Fruit fly (Drosophila melanogaster): ENCODE data around the gene Golgin104.

Golgin104 gene

DNA sequence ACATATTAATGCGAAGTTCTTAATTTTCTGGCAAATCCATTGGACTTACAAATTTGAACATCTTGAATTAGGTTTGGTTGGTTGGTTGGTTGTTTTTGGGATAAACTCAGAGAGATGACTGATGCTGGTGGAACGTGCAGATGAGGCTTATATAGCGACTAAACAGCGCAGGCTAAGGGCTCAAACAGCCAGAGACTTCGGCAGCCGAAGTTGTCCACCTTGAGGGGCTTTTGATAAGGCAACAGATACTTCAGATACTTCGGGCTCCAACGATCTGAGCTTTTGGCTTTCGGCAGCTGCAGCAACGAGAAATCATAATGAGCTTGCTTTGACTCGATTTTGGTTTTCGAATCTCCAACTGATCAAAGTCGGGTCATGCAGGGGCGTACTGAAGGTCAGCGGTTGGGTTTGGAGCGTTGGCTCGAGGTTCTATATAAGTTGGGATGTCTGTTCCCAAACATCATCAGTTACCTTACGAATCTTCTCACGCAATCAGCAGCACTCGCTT is 32.3 kb downstream of the Golgin104 start, which contains the start of the genes CG13041 and CG13060:
TSS of gene CG13041 (minus strand) at position 128 of the 508 bp plus-strand sequence.
TSS of gene CG13060 (plus strand) at position 458 of the 508 bp plus-strand sequence.
- TF ChIP-seq noc (tag; optimal IDR thresholded peaks at IDR 0.05): no peak

DNA sequence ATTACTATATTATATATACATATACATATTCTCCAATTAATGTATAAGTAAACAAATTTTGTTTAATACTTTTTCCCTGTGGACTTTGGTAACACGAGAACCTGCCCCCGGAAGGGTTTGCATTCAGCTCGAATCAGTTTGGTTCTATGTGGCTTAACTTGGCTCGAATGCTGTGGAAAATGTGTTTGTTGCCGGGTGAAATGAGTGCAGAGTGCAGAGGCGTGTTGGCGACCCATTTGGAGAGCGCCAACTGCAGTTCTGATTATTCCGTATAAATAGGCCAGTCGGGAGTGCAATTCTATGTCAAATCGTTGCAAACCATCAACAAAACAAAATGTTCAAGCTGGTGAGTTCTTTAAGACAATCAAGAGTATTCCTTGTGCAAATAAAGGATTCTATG is 34.0 kb downstream of the Golgin104 start, which contains the start of gene Nplp3:
TSS of gene Nplp3 (plus strand) at position 301 of the 400 bp plus-strand sequence.
- no peak for TF ChIP-seq noc (tag; optimal IDR thresholded peaks at IDR 0.05)

DNA sequence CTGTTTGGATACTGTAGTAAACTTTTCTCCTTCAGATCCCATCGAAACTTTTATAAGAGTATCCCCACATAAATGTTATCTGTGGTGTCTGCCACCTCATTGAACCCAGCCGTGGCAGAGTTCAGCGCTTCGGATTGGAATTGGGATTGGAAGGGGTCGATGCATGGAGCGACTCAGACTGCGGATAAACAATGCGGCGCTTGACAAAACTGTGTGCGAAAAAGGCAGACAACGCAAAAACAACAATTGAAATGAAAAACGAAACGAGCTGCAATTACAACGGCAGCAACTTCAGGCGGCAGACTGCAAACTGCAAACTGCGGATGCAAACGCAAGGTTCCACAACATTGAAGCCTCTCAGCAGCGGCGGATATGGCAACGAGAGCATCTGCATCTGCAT is 37.8 kb downstream of the Golgin104 start, which contains the start of gene CG13062:
TSS of gene CG13062 (plus strand) at position 301 of the 400 bp plus-strand sequence.
- no peak for TF ChIP-seq noc (tag; optimal IDR thresholded peaks at IDR 0.05)

DNA sequence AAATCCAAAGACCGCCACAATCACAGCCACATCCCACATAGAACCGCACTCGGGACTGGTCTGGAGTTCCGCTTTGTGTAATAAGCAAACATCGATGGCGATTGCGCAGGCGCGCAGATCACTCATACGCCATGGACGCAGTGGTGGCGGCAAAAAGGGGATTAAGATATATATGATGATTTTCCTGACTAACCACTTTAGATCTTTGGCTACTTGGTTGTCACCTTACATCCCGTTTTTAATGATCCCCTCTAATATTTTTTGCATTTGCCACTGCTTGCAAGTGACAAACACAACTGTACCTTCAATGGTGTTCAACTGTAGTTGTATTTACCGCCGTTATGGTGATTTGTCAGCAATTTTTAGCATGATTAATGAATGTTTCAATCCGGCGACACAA is 41.8 kb downstream of the Golgin104 start:
- peak; percentile 61 for TF ChIP-seq noc (tag; optimal IDR thresholded peaks at IDR 0.05)

DNA sequence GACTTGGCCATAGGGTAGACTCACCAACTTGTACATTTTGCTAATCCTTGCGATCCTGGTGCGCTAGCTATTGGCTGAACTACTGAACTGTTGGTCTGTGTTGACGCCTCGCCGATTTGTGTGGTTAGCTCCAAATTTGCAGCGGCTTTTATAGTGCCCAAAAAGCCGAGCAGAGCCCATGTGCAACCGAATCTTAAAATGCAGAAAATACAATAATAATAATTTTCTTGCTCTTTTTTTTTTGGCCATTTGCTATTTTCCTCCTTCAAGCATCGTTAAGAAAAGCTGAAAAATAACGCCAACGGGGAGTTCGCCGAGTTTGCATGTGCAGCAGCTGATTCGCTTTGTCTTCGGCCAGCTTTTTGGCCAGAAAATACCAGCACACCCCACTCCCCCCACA is 43.4 kb downstream of the Golgin104 start, which contains the start of gene CG13042:
TSS of gene CG13042 (minus strand) at position 101 of the 400 bp plus-strand sequence.
- TF ChIP-seq noc (tag; optimal IDR thresholded peaks at IDR 0.05): no peak

DNA sequence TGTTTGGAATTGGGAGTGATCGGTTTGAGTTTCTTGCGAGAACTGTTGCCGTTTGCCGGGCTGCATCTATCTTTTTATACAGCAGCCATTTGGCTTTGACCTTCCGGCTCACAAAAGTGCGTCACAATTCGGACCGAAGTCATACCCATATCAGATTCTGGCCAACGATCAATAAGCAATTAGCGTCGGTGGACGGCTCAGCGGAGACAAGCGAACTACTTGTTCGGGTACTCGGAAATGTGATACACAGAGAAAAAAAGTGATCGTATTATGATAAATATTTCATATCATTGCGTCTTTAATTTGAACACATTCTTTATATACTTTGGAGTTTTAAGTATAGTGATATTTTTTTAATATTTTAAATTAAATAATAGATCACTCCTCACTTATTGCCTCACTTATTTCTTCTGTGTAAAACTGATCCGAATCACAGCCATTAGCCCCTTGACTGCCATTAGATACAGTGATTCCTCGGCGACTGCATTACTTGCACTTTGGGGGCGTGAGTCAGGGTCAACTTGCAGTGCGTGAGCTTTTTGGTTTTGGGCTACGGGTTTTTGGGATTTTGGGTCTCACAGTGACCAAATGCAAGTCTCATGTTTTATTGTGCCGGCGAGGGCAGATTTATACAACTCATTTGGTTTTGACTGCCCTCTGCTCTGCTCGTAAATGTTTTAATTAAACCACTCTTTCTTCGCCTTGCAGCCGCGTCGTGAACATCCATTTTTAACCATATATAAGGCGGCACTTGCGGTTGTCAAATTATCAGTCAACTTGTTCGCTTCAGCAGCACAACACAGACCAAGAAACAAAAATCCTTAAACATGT is 45.7 kb downstream of the Golgin104 start, which contains the start of the genes CG13043 and CG13063:
TSS of gene CG13043 (minus strand) at position 51 of the 831 bp plus-strand sequence.
TSS of gene CG13063 (plus strand) at position 781 of the 831 bp plus-strand sequence.
- TF ChIP-seq noc (tag; optimal IDR thresholded peaks at IDR 0.05): no peak

DNA sequence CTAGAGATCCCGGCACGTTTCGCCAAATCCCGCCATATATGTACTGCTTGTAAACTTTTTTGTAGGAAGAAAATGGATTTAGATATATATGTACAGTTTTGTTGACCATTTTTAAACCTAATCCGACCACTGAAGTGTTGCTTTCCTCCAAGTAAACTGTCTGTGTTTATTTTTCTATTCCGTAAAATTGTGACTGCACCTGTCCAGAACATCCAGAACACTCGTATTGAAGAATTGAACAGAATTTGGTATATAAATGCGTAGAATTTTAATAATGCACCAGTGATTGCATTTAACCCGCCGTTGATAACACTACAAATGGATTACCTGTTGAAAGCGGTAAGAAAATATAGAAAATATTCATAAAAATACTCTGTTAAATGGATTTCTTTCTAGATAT is 47.8 kb downstream of the Golgin104 start, which contains the start of gene CG43249:
TSS of gene CG43249 (plus strand) at position 301 of the 400 bp plus-strand sequence.
- TF ChIP-seq noc (tag; optimal IDR thresholded peaks at IDR 0.05): no peak

DNA sequence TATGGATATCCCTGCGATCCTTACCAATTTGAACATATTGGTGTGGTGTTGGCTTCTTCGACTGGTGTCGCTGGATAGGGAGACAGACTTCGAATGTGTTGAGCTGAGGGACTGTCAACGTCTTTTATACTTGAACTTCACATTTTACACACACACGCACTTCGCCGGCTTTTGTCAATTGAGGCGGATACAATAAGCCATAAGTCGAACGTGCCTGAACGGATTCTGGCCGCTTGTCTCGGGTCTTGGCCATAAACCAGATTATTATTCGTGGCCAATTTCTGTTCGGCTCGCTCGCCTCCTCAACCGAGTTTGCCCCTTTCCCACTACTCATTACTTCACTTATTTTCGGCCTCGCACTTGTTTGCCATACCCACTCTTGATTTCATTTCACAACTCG is 48.7 kb downstream of the Golgin104 start, which contains the start of gene CG13044:
TSS of gene CG13044 (minus strand) at position 101 of the 400 bp plus-strand sequence.
- TF ChIP-seq noc (tag; optimal IDR thresholded peaks at IDR 0.05): no peak

DNA sequence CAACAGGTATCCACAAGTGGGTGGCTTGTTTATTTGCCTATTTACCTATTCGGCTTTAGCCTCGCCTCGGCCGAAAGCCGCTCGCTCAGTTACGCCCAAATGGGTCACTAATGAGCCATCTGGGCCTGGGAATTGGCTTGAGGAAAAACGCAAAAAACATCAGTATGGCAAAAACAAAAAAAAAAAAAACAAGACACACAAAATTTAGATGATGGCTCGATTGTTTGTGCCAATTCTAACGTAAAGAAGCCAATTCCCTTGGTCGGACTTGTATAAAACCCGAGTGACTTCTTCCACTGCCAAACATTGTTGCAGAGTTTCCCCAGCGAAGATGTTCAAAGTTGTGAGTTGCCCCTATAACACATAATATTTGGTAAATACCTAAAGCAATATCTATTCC is 50.6 kb downstream of the Golgin104 start, which contains the start of gene CG4982:
TSS of gene CG4982 (plus strand) at position 301 of the 400 bp plus-strand sequence.
- TF ChIP-seq noc (tag; optimal IDR thresholded peaks at IDR 0.05): no peak
